Worm (Caenorhabditis elegans) whole organism, L1 larva: ENCODE measurements around the gene nhr-260.

ENCODE experiments used
- F16B12.6 ChIP-seq: fragments of 150-350 bp; optimal IDR thresholded peaks from 2 replicates; lab custom pipeline; 2014; ENCODE audit warnings: missing biosample characterization, missing genetic modification characterization
- aha-1 ChIP-seq: fragments of 150-350 bp; optimal IDR thresholded peaks from 2 replicates; lab custom pipeline; 2014; ENCODE audit warnings: missing biosample characterization, missing genetic modification characterization
- alr-1 ChIP-seq: fragments of 200-800 bp; sonication (Bioruptor generic); optimal IDR thresholded peaks from 2 replicates; lab custom pipeline; 2018; ENCODE audit warnings: borderline replicate concordance, mild to moderate bottlenecking, missing genetic modification characterization, missing compliant biosample characterization
- aly-2 ChIP-seq: fragments of 150-350 bp; optimal IDR thresholded peaks from 2 replicates; lab custom pipeline; 2014; ENCODE audit warnings: missing biosample characterization, missing genetic modification characterization
- ama-1 ChIP-seq: fragments of 150-350 bp; optimal IDR thresholded peaks from 2 replicates; lab custom pipeline; 2014
- blmp-1 ChIP-seq: fragments of 150-350 bp; optimal IDR thresholded peaks from 2 replicates; lab custom pipeline; 2014; ENCODE audit warnings: missing biosample characterization, missing genetic modification characterization
- ceh-8 ChIP-seq: fragments of 200-800 bp; sonication (Bioruptor generic); optimal IDR thresholded peaks from 2 replicates; lab custom pipeline; 2018; ENCODE audit warnings: mild to moderate bottlenecking, missing genetic modification characterization, moderate library complexity, missing compliant biosample characterization
- ceh-88 ChIP-seq: fragments of 200-800 bp; sonication (Bioruptor generic); IDR thresholded peaks from 2 replicates; pipeline ENCODE4 v1.3.6; 2022; ENCODE audit warnings: missing genetic modification characterization, missing compliant biosample characterization
- ceh-90 ChIP-seq: sonication (generic microtip); optimal IDR thresholded peaks from 2 replicates; lab custom pipeline; 2016; ENCODE audit warnings: missing genetic modification characterization, missing compliant biosample characterization
- ces-1 ChIP-seq: fragments of 150-350 bp; optimal IDR thresholded peaks from 2 replicates; lab custom pipeline; 2014; ENCODE audit warnings: missing biosample characterization, missing genetic modification reagents, missing genetic modification characterization
- dpl-1 ChIP-seq, 3 experiments: fragments of 150-350 bp in 2 of 3; sonication (generic microtip) in 1 of 3; optimal IDR thresholded peaks; 2 replicates each; lab custom pipeline; 2014 to 2017; ENCODE audit warnings: missing biosample characterization in 3 of 3, missing genetic modification characterization in 3 of 3, missing genetic modification reagents in 3 of 3
- efl-3 ChIP-seq: fragments of 200-800 bp; sonication (Bioruptor generic); optimal IDR thresholded peaks from 2 replicates; lab custom pipeline; 2018; ENCODE audit warnings: mild to moderate bottlenecking, missing genetic modification characterization, missing compliant biosample characterization
- egl-27 ChIP-seq, 2 experiments: fragments of 150-350 bp in 1 of 2; sonication (generic microtip); optimal IDR thresholded peaks; 3 replicates each; lab custom pipeline; 2017 to 2018; ENCODE audit warnings: missing biosample characterization in 2 of 2, missing genetic modification characterization in 2 of 2, missing genetic modification reagents in 2 of 2
- elt-2 ChIP-seq: sonication (generic microtip); optimal IDR thresholded peaks from 2 replicates; lab custom pipeline; 2016; ENCODE audit warnings: missing genetic modification characterization, mild to moderate bottlenecking, inconsistent platforms, missing compliant biosample characterization, missing genetic modification reagents
- fkh-10 ChIP-seq: sonication (generic microtip); optimal IDR thresholded peaks from 2 replicates; lab custom pipeline; 2017; ENCODE audit warnings: missing biosample characterization, missing genetic modification reagents, missing genetic modification characterization
- fos-1 ChIP-seq: fragments of 150-350 bp; optimal IDR thresholded peaks from 2 replicates; lab custom pipeline; 2014; ENCODE audit warnings: missing biosample characterization, missing genetic modification characterization
- hlh-17 ChIP-seq: fragments of 200-800 bp; sonication (Bioruptor generic); optimal IDR thresholded peaks from 2 replicates; lab custom pipeline; 2018; ENCODE audit warnings: missing genetic modification characterization, mild to moderate bottlenecking, missing compliant biosample characterization, moderate library complexity, borderline replicate concordance
- hpl-2 ChIP-seq: fragments of 150-350 bp; optimal IDR thresholded peaks from 2 replicates; lab custom pipeline; 2014; ENCODE audit warnings: missing biosample characterization, missing genetic modification reagents, missing genetic modification characterization
- isw-1 ChIP-seq: fragments of 200-800 bp; sonication (Bioruptor generic); IDR thresholded peaks from 2 replicates; pipeline ENCODE4 v1.3.6; 2022; ENCODE audit warnings: missing genetic modification characterization, missing compliant biosample characterization
- lin-13 ChIP-seq: fragments of 150-350 bp; optimal IDR thresholded peaks from 2 replicates; lab custom pipeline; 2014; ENCODE audit warnings: missing biosample characterization, missing genetic modification reagents, missing genetic modification characterization
- lin-14 ChIP-seq: fragments of 200-800 bp; sonication (Bioruptor generic); optimal IDR thresholded peaks from 2 replicates; lab custom pipeline; 2018; ENCODE audit warnings: mild to moderate bottlenecking, missing genetic modification characterization, moderate library complexity, missing compliant biosample characterization
- lin-39 ChIP-seq: fragments of 150-350 bp; optimal IDR thresholded peaks from 2 replicates; lab custom pipeline; 2014; ENCODE audit warnings: missing biosample characterization, missing genetic modification reagents, missing genetic modification characterization
- lir-3 ChIP-seq: sonication (generic microtip); optimal IDR thresholded peaks from 2 replicates; lab custom pipeline; 2016; ENCODE audit warnings: mild to moderate bottlenecking, missing genetic modification characterization, moderate library complexity, missing compliant biosample characterization; ENCODE audit not compliant: poor library complexity
- lsy-2 ChIP-seq, 2 experiments: fragments of 150-350 bp; optimal IDR thresholded peaks; 2 replicates each; lab custom pipeline; 2014; ENCODE audit warnings: missing biosample characterization in 2 of 2, missing genetic modification characterization in 2 of 2
- mdl-1 ChIP-seq, 2 experiments: fragments of 150-350 bp; optimal IDR thresholded peaks; 2 replicates each; lab custom pipeline; 2014 to 2017; ENCODE audit warnings: missing biosample characterization in 2 of 2, missing genetic modification characterization in 2 of 2, inconsistent platforms in 1 of 2
- nhr-12 ChIP-seq: sonication (generic microtip); optimal IDR thresholded peaks from 2 replicates; lab custom pipeline; 2017; ENCODE audit warnings: missing biosample characterization, missing genetic modification characterization
- nhr-19 ChIP-seq: fragments of 200-800 bp; sonication (Bioruptor generic); conservative IDR thresholded peaks from 2 replicates; pipeline ENCODE4 v1.3.6; 2022; ENCODE audit warnings: missing genetic modification characterization, missing compliant biosample characterization
- nhr-28 ChIP-seq: fragments of 150-350 bp; optimal IDR thresholded peaks from 2 replicates; lab custom pipeline; 2014; ENCODE audit warnings: missing biosample characterization, missing genetic modification characterization
- nhr-71 ChIP-seq: sonication (generic microtip); optimal IDR thresholded peaks from 2 replicates; lab custom pipeline; 2016; ENCODE audit warnings: mild to moderate bottlenecking, missing genetic modification characterization, moderate library complexity, missing compliant biosample characterization
- nhr-76 ChIP-seq: sonication (generic microtip); optimal IDR thresholded peaks from 2 replicates; lab custom pipeline; 2017; ENCODE audit warnings: missing biosample characterization, missing genetic modification characterization
- nhr-77 ChIP-seq: fragments of 150-350 bp; optimal IDR thresholded peaks from 2 replicates; lab custom pipeline; 2014; ENCODE audit warnings: missing biosample characterization, missing genetic modification characterization
- nhr-90 ChIP-seq: sonication (generic microtip); optimal IDR thresholded peaks from 2 replicates; lab custom pipeline; 2016; ENCODE audit warnings: mild to moderate bottlenecking, missing genetic modification characterization, missing compliant biosample characterization; ENCODE audit not compliant: poor library complexity
- pag-3 ChIP-seq: sonication (generic microtip); optimal IDR thresholded peaks from 2 replicates; lab custom pipeline; 2017; ENCODE audit warnings: missing genetic modification characterization, mild to moderate bottlenecking, missing compliant biosample characterization, antibody characterized with exemption, borderline replicate concordance; ENCODE audit not compliant: insufficient read depth
- pqm-1 ChIP-seq: sonication (generic microtip); optimal IDR thresholded peaks from 3 replicates; lab custom pipeline; 2017; ENCODE audit warnings: missing biosample characterization, missing genetic modification characterization
- rnt-1 ChIP-seq: sonication (generic microtip); optimal IDR thresholded peaks from 2 replicates; lab custom pipeline; 2016; ENCODE audit warnings: mild to moderate bottlenecking, missing genetic modification characterization, moderate library complexity, missing compliant biosample characterization
- skn-1 ChIP-seq: fragments of 150-350 bp; optimal IDR thresholded peaks from 2 replicates; lab custom pipeline; 2014; ENCODE audit warnings: missing biosample characterization, missing genetic modification characterization
- snpc-4 ChIP-seq: fragments of 150-350 bp; optimal IDR thresholded peaks from 2 replicates; lab custom pipeline; 2014; ENCODE audit warnings: missing biosample characterization, missing genetic modification characterization
- sox-4 ChIP-seq: sonication (generic microtip); optimal IDR thresholded peaks from 2 replicates; lab custom pipeline; 2016; ENCODE audit warnings: missing genetic modification characterization, missing compliant biosample characterization
- sup-37 ChIP-seq: fragments of 200-800 bp; sonication (Bioruptor generic); optimal IDR thresholded peaks from 2 replicates; lab custom pipeline; 2018; ENCODE audit warnings: mild to moderate bottlenecking, missing genetic modification characterization, missing compliant biosample characterization
- tbx-2 ChIP-seq: sonication (generic microtip); optimal IDR thresholded peaks from 2 replicates; lab custom pipeline; 2016; ENCODE audit warnings: missing genetic modification characterization, missing compliant biosample characterization
- unc-130 ChIP-seq: fragments of 150-350 bp; optimal IDR thresholded peaks from 2 replicates; lab custom pipeline; 2017; ENCODE audit warnings: missing biosample characterization, missing genetic modification characterization, inconsistent platforms
- unc-30 ChIP-seq: sonication (generic microtip); optimal IDR thresholded peaks from 2 replicates; lab custom pipeline; 2017; ENCODE audit warnings: missing biosample characterization, missing genetic modification characterization
- unc-62 ChIP-seq: fragments of 150-350 bp; optimal IDR thresholded peaks from 2 replicates; lab custom pipeline; 2014; ENCODE audit warnings: missing biosample characterization, missing genetic modification reagents, missing genetic modification characterization
- unc-86 ChIP-seq: sonication (generic microtip); optimal IDR thresholded peaks from 2 replicates; lab custom pipeline; 2016; ENCODE audit warnings: missing genetic modification characterization, missing compliant biosample characterization
- unc-98 ChIP-seq: fragments of 200-800 bp; sonication (Bioruptor generic); IDR thresholded peaks from 2 replicates; pipeline ENCODE4 v1.3.6; 2022; ENCODE audit warnings: missing genetic modification characterization, missing compliant biosample characterization
- vab-15 ChIP-seq: sonication (generic microtip); optimal IDR thresholded peaks from 2 replicates; lab custom pipeline; 2017; ENCODE audit warnings: missing genotype, mild to moderate bottlenecking, missing genetic modification characterization, missing compliant biosample characterization
- xbp-1 ChIP-seq: sonication (generic microtip); optimal IDR thresholded peaks from 2 replicates; lab custom pipeline; 2016; ENCODE audit warnings: missing genetic modification characterization, missing compliant biosample characterization
- zag-1 ChIP-seq: fragments of 150-350 bp; optimal IDR thresholded peaks from 2 replicates; lab custom pipeline; 2014; ENCODE audit warnings: missing biosample characterization, missing genetic modification characterization

The nhr-260 gene

ce11 chrV:1487262-1487661, 24.2 kb downstream of the nhr-260 start (continued):
- no peak for TF ChIP-seq nhr-19 (GFP tag; lab: Robert Waterston, UW)
- TF ChIP-seq alr-1, result no peak
- no peak for TF ChIP-seq F16B12.6
- TF ChIP-seq aly-2 (tag; lab: Kevin White, UChicago), result no peak
- TF ChIP-seq hlh-17 (GFP tag; lab: Kevin White, UChicago), result no peak
- TF ChIP-seq snpc-4 (tag; lab: Kevin White, UChicago), result no peak
- TF ChIP-seq xbp-1 (tag; lab: Kevin White, UChicago), result no peak
- no peak for TF ChIP-seq elt-2
- no peak for TF ChIP-seq dpl-1 (GFP tag; optimal IDR thresholded peaks at IDR 0.05; lab: Kevin White, UChicago)
- no peak for TF ChIP-seq ceh-8 (GFP tag; lab: Kevin White, UChicago)

ce11 chrV:1486031-1486430, 25.4 kb downstream of the nhr-260 start:
- no peak for TF ChIP-seq ceh-88
- peak; percentile 84 for TF ChIP-seq lin-14
- TF ChIP-seq hpl-2 (GFP tag; lab: Kevin White, UChicago), result no peak
- no peak for TF ChIP-seq F16B12.6
- TF ChIP-seq sox-4, result no peak
- peak; percentile 94 for TF ChIP-seq fkh-10 (GFP tag; lab: Kevin White, UChicago)
- TF ChIP-seq ces-1 (GFP tag; lab: Kevin White, UChicago), result peak; percentile 76
- TF ChIP-seq, all 84 proteins: peak for 3

ce11 chrV:1481742-1482141, 29.7 kb downstream of the nhr-260 start, which contains the start of gene C38C3.4:
C38C3.4 (plus strand) TSS chrV:1482042.
- TF ChIP-seq lin-39 (tag; lab: Kevin White, UChicago) (no peak), ama-1 (lab: Kevin White, UChicago) (no peak), lin-13 (GFP tag; lab: Kevin White, UChicago) (no peak), blmp-1 (tag; lab: Kevin White, UChicago) (no peak), lsy-2 (tag; optimal IDR thresholded peaks at IDR 0.05; lab: Kevin White, UChicago) (no peak), nhr-77 (tag; lab: Kevin White, UChicago) (no peak), mdl-1 (tag; optimal IDR thresholded peaks at IDR 0.05; lab: Kevin White, UChicago) (no peak), ceh-90 (tag; lab: Kevin White, UChicago) (no peak), nhr-90 (no peak), nhr-28 (tag; lab: Kevin White, UChicago) (no peak), zag-1 (no peak), unc-130 (no peak), unc-86 (tag; lab: Kevin White, UChicago) (no peak), unc-30 (tag; lab: Kevin White, UChicago) (no peak), efl-3 (GFP tag; lab: Kevin White, UChicago) (no peak), tbx-2 (tag; lab: Kevin White, UChicago) (no peak), nhr-12 (tag; lab: Kevin White, UChicago) (no peak)
- TF ChIP-seq, all 84 proteins: peak for 0

ce11 chrV:1480841-1481240, 30.6 kb downstream of the nhr-260 start:
- TF ChIP-seq unc-98 (no peak), mdl-1 (tag; optimal IDR thresholded peaks at IDR 0.05; lab: Kevin White, UChicago) (no peak), rnt-1 (tag; lab: Kevin White, UChicago) (peak; percentile 83), egl-27 (tag; optimal IDR thresholded peaks at IDR 0.05; lab: Kevin White, UChicago) (no peak), nhr-90 (no peak), isw-1 (GFP tag; lab: Robert Waterston, UW) (no peak), fos-1 (tag; lab: Kevin White, UChicago) (no peak), pag-3 (tag; lab: Kevin White, UChicago) (peak; percentile 20), unc-130 (peak; percentile 58), aha-1 (no peak), skn-1 (tag; lab: Kevin White, UChicago) (no peak), lir-3 (tag; lab: Kevin White, UChicago) (no peak), alr-1 (no peak), sup-37 (GFP tag; lab: Kevin White, UChicago) (no peak), pqm-1 (tag; lab: Kevin White, UChicago) (no peak), nhr-19 (GFP tag; lab: Robert Waterston, UW) (peak; percentile 74), aly-2 (tag; lab: Kevin White, UChicago) (no peak), tbx-2 (tag; lab: Kevin White, UChicago) (peak; percentile 37), unc-62 (GFP tag; lab: Kevin White, UChicago) (no peak), nhr-76 (tag; lab: Kevin White, UChicago) (no peak), vab-15 (tag; lab: Kevin White, UChicago) (no peak), ces-1 (GFP tag; lab: Kevin White, UChicago) (no peak), nhr-71 (peak; percentile 88)
